Worm (Caenorhabditis elegans) whole organism, L2 larva: ENCODE results near the gene srbc-23.

Experiments
- blmp-1 ChIP-seq: sonication (generic microtip); optimal IDR thresholded peaks from 2 replicates; lab custom pipeline; 2017; ENCODE audit warnings: missing genetic modification characterization, mild to moderate bottlenecking, missing compliant biosample characterization, antibody characterized with exemption, moderate library complexity; ENCODE audit not compliant: insufficient read depth
- ceh-82 ChIP-seq: fragments of 150-350 bp; optimal IDR thresholded peaks from 2 replicates; lab custom pipeline; 2014; ENCODE audit warnings: missing biosample characterization, missing genetic modification characterization
- elt-1 ChIP-seq: fragments of 150-350 bp; optimal IDR thresholded peaks from 2 replicates; lab custom pipeline; 2014; ENCODE audit warnings: missing biosample characterization, missing genetic modification characterization
- lin-13 ChIP-seq: fragments of 150-350 bp; optimal IDR thresholded peaks from 2 replicates; lab custom pipeline; 2014; ENCODE audit warnings: missing biosample characterization, missing genetic modification reagents, missing genetic modification characterization
- mbf-1 ChIP-seq: sonication (generic microtip); optimal IDR thresholded peaks from 2 replicates; lab custom pipeline; 2017; ENCODE audit warnings: missing biosample characterization, missing genetic modification characterization
- mdl-1 ChIP-seq, 2 experiments: fragments of 150-350 bp in 1 of 2; sonication (generic microtip) in 1 of 2; optimal IDR thresholded peaks; 2 replicates each; lab custom pipeline; 2017; ENCODE audit warnings: missing biosample characterization in 2 of 2, missing genetic modification characterization in 2 of 2
- unc-55 ChIP-seq: fragments of 150-350 bp; sonication (generic microtip); optimal IDR thresholded peaks from 3 replicates; lab custom pipeline; 2014; ENCODE audit warnings: missing biosample characterization, missing genetic modification reagents, missing genetic modification characterization

DNA sequence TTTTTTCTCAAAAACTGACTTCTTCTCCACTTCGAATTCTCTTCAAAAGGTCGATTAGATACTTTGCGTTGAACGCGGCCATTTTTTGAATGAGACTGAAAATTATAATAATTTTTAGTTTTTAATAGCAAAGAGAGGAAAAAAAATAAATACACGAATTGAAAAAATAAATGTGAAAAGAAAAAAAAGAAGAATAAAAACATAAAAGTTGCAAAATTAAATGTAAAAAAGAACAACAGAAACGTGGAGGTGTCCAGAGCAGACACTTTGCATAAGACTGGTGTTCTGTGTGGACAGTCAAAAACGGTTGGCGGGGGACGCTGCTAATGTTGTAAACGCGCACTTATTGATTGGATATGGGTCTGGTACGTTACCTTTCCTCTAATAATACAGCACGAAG lies 6.0 kb downstream of the srbc-23 start, which contains the start of gene C45H4.14:
- TF ChIP-seq ceh-82 (tag; lab: Kevin White, UChicago) (no peak), mdl-1 (tag; optimal IDR thresholded peaks at IDR 0.05; lab: Kevin White, UChicago) (no peak), mbf-1 (tag; lab: Kevin White, UChicago) (no peak), lin-13 (GFP tag; lab: Kevin White, UChicago) (no peak), blmp-1 (tag; lab: Kevin White, UChicago) (no peak), elt-1 (tag; lab: Kevin White, UChicago) (no peak), unc-55 (GFP tag; lab: Kevin White, UChicago) (no peak)
